Fruit fly (Drosophila melanogaster) whole organism, embryonic: ENCODE measurements around the gene Lztr1.
A peak's percentile ranks its signal among the peaks of the same experiment; 100 is the strongest.

ENCODE experiments used
- B-H1 ChIP-seq: fragments of 200-800 bp; sonication (Bioruptor generic); IDR thresholded peaks from 3 replicates; pipeline ENCODE4 v1.3.6; 2022; ENCODE audit warnings: missing biosample characterization, missing genetic modification characterization
- BEAF-32 ChIP-seq: fragments of 200-800 bp; sonication (Bioruptor generic); optimal IDR thresholded peaks from 3 replicates; lab custom pipeline; 2017; ENCODE audit warnings: missing biosample characterization, missing genetic modification characterization, mild to moderate bottlenecking, moderate library complexity, missing genetic modification reagents
- Bgb ChIP-seq: fragments of 200-800 bp; sonication (Bioruptor generic); IDR thresholded peaks from 2 replicates; pipeline ENCODE4 v1.3.6; 2022; ENCODE audit warnings: missing biosample characterization, missing genetic modification characterization; ENCODE audit not compliant: partially characterized antibody
- CG12659 ChIP-seq: fragments of 200-800 bp; sonication (Bioruptor generic); optimal IDR thresholded peaks from 3 replicates; lab custom pipeline; 2017; ENCODE audit warnings: mild to moderate bottlenecking, missing biosample characterization, missing genetic modification reagents, missing genetic modification characterization
- CG14667 ChIP-seq: fragments of 200-800 bp; sonication (Bioruptor generic); IDR thresholded peaks from 2 replicates; pipeline ENCODE4 v1.3.6; 2022; ENCODE audit warnings: missing biosample characterization, missing genetic modification characterization
- CG15479 ChIP-seq: fragments of 200-800 bp; sonication (Bioruptor generic); optimal IDR thresholded peaks from 3 replicates; lab custom pipeline; 2019; ENCODE audit warnings: missing biosample characterization, mild to moderate bottlenecking, missing genetic modification characterization, moderate library complexity
- CG15514 ChIP-seq: fragments of 200-800 bp; sonication (Bioruptor generic); optimal IDR thresholded peaks from 3 replicates; lab custom pipeline; 2017; ENCODE audit warnings: missing biosample characterization, missing genetic modification characterization, mild to moderate bottlenecking, moderate library complexity, missing genetic modification reagents
- CG1603 ChIP-seq: fragments of 200-800 bp; sonication (Bioruptor generic); optimal IDR thresholded peaks from 2 replicates; lab custom pipeline; 2019; ENCODE audit warnings: missing biosample characterization, mild to moderate bottlenecking, missing genetic modification characterization, moderate library complexity
- CG16815 ChIP-seq: fragments of 200-800 bp; sonication (Bioruptor generic); optimal IDR thresholded peaks from 3 replicates; lab custom pipeline; 2017; ENCODE audit warnings: missing biosample characterization, mild to moderate bottlenecking, missing genetic modification characterization
- CG17912 ChIP-seq: fragments of 200-800 bp; sonication (Bioruptor generic); optimal IDR thresholded peaks from 2 replicates; lab custom pipeline; 2018; ENCODE audit warnings: missing biosample characterization, mild to moderate bottlenecking, missing genetic modification characterization
- CG2116 ChIP-seq: fragments of 200-800 bp; sonication (Bioruptor generic); optimal IDR thresholded peaks from 3 replicates; lab custom pipeline; 2018; ENCODE audit warnings: missing biosample characterization, mild to moderate bottlenecking, missing genetic modification characterization
- CG34224 ChIP-seq: fragments of 200-800 bp; sonication (Bioruptor generic); IDR thresholded peaks from 3 replicates; pipeline ENCODE4 v1.3.6; 2022; ENCODE audit warnings: missing biosample characterization, missing genetic modification characterization; ENCODE audit not compliant: partially characterized antibody
- CG4617 ChIP-seq: fragments of 200-800 bp; sonication (Bioruptor generic); optimal IDR thresholded peaks from 3 replicates; lab custom pipeline; 2016; ENCODE audit warnings: missing biosample characterization, missing genetic modification characterization, borderline replicate concordance
- CG9609 ChIP-seq: fragments of 200-800 bp; sonication (Bioruptor generic); optimal IDR thresholded peaks from 3 replicates; lab custom pipeline; 2016; ENCODE audit warnings: missing biosample characterization, missing genetic modification characterization
- CG9727 ChIP-seq: fragments of 200-800 bp; sonication (Bioruptor generic); optimal IDR thresholded peaks from 3 replicates; lab custom pipeline; 2017; ENCODE audit warnings: missing biosample characterization, mild to moderate bottlenecking, missing genetic modification characterization
- CHES-1-like ChIP-seq: fragments of 200-800 bp; sonication (Bioruptor generic); optimal IDR thresholded peaks from 2 replicates; lab custom pipeline; 2016; ENCODE audit warnings: missing biosample characterization, missing genetic modification characterization
- Dref ChIP-seq: fragments of 200-800 bp; sonication (Bioruptor generic); IDR thresholded peaks from 2 replicates; pipeline ENCODE4 v1.3.6; 2022; ENCODE audit warnings: missing biosample characterization, missing genetic modification characterization
- HLH4C ChIP-seq: fragments of 200-800 bp; sonication (Bioruptor generic); IDR thresholded peaks from 3 replicates; pipeline ENCODE4 v1.3.6; 2022; ENCODE audit warnings: missing biosample characterization, missing genetic modification characterization; ENCODE audit not compliant: partially characterized antibody
- MBD-R2 ChIP-seq: fragments of 200-800 bp; sonication (Bioruptor generic); IDR thresholded peaks from 2 replicates; pipeline ENCODE4 v1.3.6; 2022; ENCODE audit warnings: missing biosample characterization, missing genetic modification characterization
- MESR4 ChIP-seq: fragments of 200-800 bp; sonication (Bioruptor generic); optimal IDR thresholded peaks from 2 replicates; lab custom pipeline; 2018; ENCODE audit warnings: missing biosample characterization, mild to moderate bottlenecking, missing genetic modification characterization, moderate library complexity
- Med ChIP-seq: fragments of 200-800 bp; sonication (Bioruptor generic); peaks from one replicate; lab custom pipeline; 2016; ENCODE audit warnings: missing biosample characterization, missing genetic modification characterization, mild to moderate bottlenecking, inconsistent platforms, moderate library complexity
- Mrtf ChIP-seq: fragments of 200-800 bp; sonication (Bioruptor generic); IDR thresholded peaks from 3 replicates; pipeline ENCODE4 v1.3.6; 2022; ENCODE audit warnings: missing biosample characterization, missing genetic modification characterization
- Myb ChIP-seq: fragments of 200-800 bp; sonication (Bioruptor generic); optimal IDR thresholded peaks from 2 replicates; lab custom pipeline; 2016; ENCODE audit warnings: missing biosample characterization, missing genetic modification characterization
- Nf-YB ChIP-seq: fragments of 200-800 bp; sonication (Bioruptor generic); optimal IDR thresholded peaks from 3 replicates; lab custom pipeline; 2019; ENCODE audit warnings: missing biosample characterization, mild to moderate bottlenecking, missing genetic modification characterization, moderate library complexity
- Oli ChIP-seq: fragments of 200-800 bp; sonication (Bioruptor generic); optimal IDR thresholded peaks from 2 replicates; lab custom pipeline; 2018; ENCODE audit warnings: missing biosample characterization, mild to moderate bottlenecking, missing genetic modification characterization, moderate library complexity
- Opbp ChIP-seq: fragments of 200-800 bp; sonication (Bioruptor generic); IDR thresholded peaks from 3 replicates; pipeline ENCODE4 v1.3.6; 2022; ENCODE audit warnings: missing biosample characterization, missing genetic modification characterization; ENCODE audit not compliant: partially characterized antibody
- amos ChIP-seq: fragments of 200-800 bp; sonication (Bioruptor generic); IDR thresholded peaks from 2 replicates; pipeline ENCODE4 v1.3.6; 2022; ENCODE audit warnings: missing biosample characterization, missing genetic modification characterization; ENCODE audit not compliant: partially characterized antibody
- ato ChIP-seq: fragments of 200-800 bp; sonication (Bioruptor generic); IDR thresholded peaks from 2 replicates; pipeline ENCODE4 v1.3.6; 2022; ENCODE audit warnings: missing biosample characterization, missing genetic modification characterization; ENCODE audit not compliant: partially characterized antibody
- az2 ChIP-seq: fragments of 200-800 bp; sonication (Bioruptor generic); optimal IDR thresholded peaks from 3 replicates; lab custom pipeline; 2016; ENCODE audit warnings: missing biosample characterization, missing genetic modification characterization
- cg ChIP-seq: fragments of 200-800 bp; sonication (Bioruptor generic); optimal IDR thresholded peaks from 3 replicates; lab custom pipeline; 2019; ENCODE audit warnings: missing biosample characterization, mild to moderate bottlenecking, missing genetic modification characterization, moderate library complexity
- chm ChIP-seq: fragments of 200-800 bp; sonication (Bioruptor generic); IDR thresholded peaks from 2 replicates; pipeline ENCODE4 v1.3.6; 2022; ENCODE audit warnings: missing biosample characterization, missing genetic modification characterization
- crol ChIP-seq: fragments of 200-800 bp; sonication (Bioruptor generic); IDR thresholded peaks from 2 replicates; pipeline ENCODE4 v1.3.6; 2022; ENCODE audit warnings: missing biosample characterization, missing genetic modification characterization
- dimm ChIP-seq: fragments of 200-800 bp; sonication (Bioruptor generic); IDR thresholded peaks from 2 replicates; pipeline ENCODE4 v1.3.6; 2022; ENCODE audit warnings: missing biosample characterization, missing genetic modification characterization
- dm ChIP-seq: fragments of 200-800 bp; sonication (Bioruptor generic); optimal IDR thresholded peaks from 3 replicates; lab custom pipeline; 2016; ENCODE audit warnings: missing biosample characterization, missing genetic modification characterization
- fd64A ChIP-seq: fragments of 200-800 bp; sonication (Bioruptor generic); optimal IDR thresholded peaks from 3 replicates; lab custom pipeline; 2018; ENCODE audit warnings: missing biosample characterization, mild to moderate bottlenecking, missing genetic modification characterization
- fru ChIP-seq: fragments of >200 bp; optimal IDR thresholded peaks from 2 replicates; lab custom pipeline; 2017
- gcm2 ChIP-seq: fragments of 200-800 bp; sonication (Bioruptor generic); optimal IDR thresholded peaks from 2 replicates; lab custom pipeline; 2016; ENCODE audit warnings: missing biosample characterization, missing genetic modification characterization
- jing ChIP-seq: fragments of 200-800 bp; sonication (Bioruptor generic); optimal IDR thresholded peaks from 2 replicates; lab custom pipeline; 2018; ENCODE audit warnings: missing biosample characterization, mild to moderate bottlenecking, missing genetic modification characterization
- lov ChIP-seq, 2 experiments: fragments of 200-800 bp in 1 of 2; fragments of >200 bp in 1 of 2; sonication (Bioruptor generic) in 1 of 2; IDR thresholded peaks in 1 of 2; optimal IDR thresholded peaks in 1 of 2; 2 replicates in 1 of 2; 3 replicates in 1 of 2; pipeline versions ENCODE4 v1.3.6 to Lab custom; 2017 to 2022; ENCODE audit warnings: missing biosample characterization in 1 of 2, missing genetic modification characterization in 1 of 2
- peb ChIP-seq: fragments of 200-800 bp; sonication (Bioruptor generic); IDR thresholded peaks from 2 replicates; pipeline ENCODE4 v1.3.6; 2022; ENCODE audit warnings: missing biosample characterization, missing genetic modification characterization
- pzg ChIP-seq: fragments of 200-800 bp; sonication (Bioruptor generic); optimal IDR thresholded peaks from 3 replicates; lab custom pipeline; 2018; ENCODE audit warnings: missing biosample characterization, mild to moderate bottlenecking, missing genetic modification characterization, moderate library complexity
- sens ChIP-seq: fragments of 200-800 bp; sonication (Bioruptor generic); peaks from one replicate; lab custom pipeline; 2016; ENCODE audit warnings: missing biosample characterization, missing genetic modification characterization
- seq ChIP-seq: fragments of 200-800 bp; sonication (Bioruptor generic); IDR thresholded peaks from 2 replicates; pipeline ENCODE4 v1.3.6; 2022; ENCODE audit warnings: missing biosample characterization, missing genetic modification characterization
- sima ChIP-seq: fragments of 200-800 bp; sonication (Bioruptor generic); optimal IDR thresholded peaks from 2 replicates; lab custom pipeline; 2016; ENCODE audit warnings: missing biosample characterization, missing genetic modification characterization
- sr ChIP-seq: fragments of 200-800 bp; sonication (Bioruptor generic); IDR thresholded peaks from 3 replicates; pipeline ENCODE4 v1.3.6; 2022; ENCODE audit warnings: missing biosample characterization, missing genetic modification characterization
- sug ChIP-seq: fragments of 200-800 bp; optimal IDR thresholded peaks from 2 replicates; lab custom pipeline; 2019; ENCODE audit warnings: missing biosample characterization, mild to moderate bottlenecking, missing genetic modification characterization, moderate library complexity
- tx ChIP-seq: fragments of 200-800 bp; sonication (Bioruptor generic); optimal IDR thresholded peaks from 2 replicates; lab custom pipeline; 2016; ENCODE audit warnings: missing biosample characterization, missing genetic modification characterization
- zen2 ChIP-seq: fragments of 200-800 bp; sonication (Bioruptor generic); IDR thresholded peaks from 3 replicates; pipeline ENCODE4 v1.3.6; 2022; ENCODE audit warnings: missing biosample characterization, missing genetic modification characterization; ENCODE audit not compliant: partially characterized antibody

Gene Lztr1

DNA sequence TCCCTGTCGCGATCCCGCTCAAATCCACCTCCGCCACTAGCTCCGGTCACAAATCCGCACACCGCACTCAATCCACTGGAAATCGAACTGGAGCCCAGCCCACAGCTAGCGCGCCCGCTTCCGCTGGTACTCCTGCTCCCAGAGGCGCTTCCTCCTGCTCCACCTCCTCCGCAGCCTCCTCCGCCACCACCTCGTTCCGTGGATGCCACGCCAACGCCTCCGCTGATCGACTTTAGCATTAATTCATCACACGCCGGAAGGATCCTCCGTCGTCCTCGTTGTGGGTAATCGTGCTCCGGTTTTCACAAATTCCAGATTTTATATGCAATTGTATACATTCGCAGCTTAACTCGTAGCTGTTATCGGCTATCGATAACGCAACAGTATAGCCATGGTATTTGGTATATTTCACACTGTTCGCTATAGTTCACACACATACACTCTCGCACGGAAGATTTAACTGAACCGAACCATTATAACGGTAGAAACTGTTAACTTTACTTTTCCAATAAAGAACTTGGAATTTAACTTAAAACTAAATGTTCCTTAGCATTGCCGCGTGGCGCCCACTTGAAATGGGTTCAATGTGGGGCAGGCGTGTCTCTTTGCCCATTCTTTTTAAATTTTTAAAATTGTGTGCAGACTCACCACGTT, at the start of gene Lztr1:
TSS of gene Lztr1 (minus strand) at position 374 of the 654 bp plus-strand sequence.
- TF ChIP-seq crol (peak; percentile 55; the same call in 1 of the 2 replicates), CG9727 (GFP tag; lab: Kevin White, UChicago) (no peak), az2 (GFP tag; lab: Kevin White, UChicago) (no peak), CG1603 (tag; lab: Kevin White, UChicago) (peak; percentile 12), sima (GFP tag; lab: Kevin White, UChicago) (no peak), HLH4C (GFP tag; lab: Robert Waterston, UW) (peak; percentile 41; the same call in 1 of the 3 replicates), Dref (peak; percentile 63), CG16815 (no peak), CG15514 (GFP tag; lab: Kevin White, UChicago) (peak; percentile 95), Bgb (GFP tag; lab: Robert Waterston, UW) (0 out of 2 replicates have a peak, but pooled peaks have one; percentile 15), gcm2 (GFP tag; lab: Kevin White, UChicago) (no peak), CG2116 (peak; percentile 14), Myb (peak; percentile 86), zen2 (GFP tag; lab: Robert Waterston, UW) (no peak), CG17912 (no peak), CG14667 (GFP tag; lab: Robert Waterston, UW) (no peak), sug (no peak), sens (GFP tag; lab: Kevin White, UChicago) (peak; percentile 3), ato (0 out of 2 replicates have a peak, but pooled peaks have one; percentile 38), dimm (GFP tag; lab: Robert Waterston, UW) (no peak), Med (GFP tag; lab: Kevin White, UChicago) (peak; percentile 69), cg (GFP tag; lab: Kevin White, UChicago) (peak; percentile 52), Oli (tag; lab: Kevin White, UChicago) (no peak), B-H1 (GFP tag; lab: Robert Waterston, UW) (no peak), MBD-R2 (GFP tag; lab: Robert Waterston, UW) (peak; percentile 45), CG34224 (no peak), CHES-1-like (peak; percentile 1), sr (GFP tag; lab: Robert Waterston, UW) (no peak), seq (no peak), MESR4 (GFP tag; lab: Kevin White, UChicago) (peak; percentile 77), jing (GFP tag; lab: Kevin White, UChicago) (no peak), peb (GFP tag; lab: Robert Waterston, UW) (no peak), CG12659 (GFP tag; lab: Kevin White, UChicago) (peak; percentile 1), chm (GFP tag; lab: Robert Waterston, UW) (no peak), fd64A (GFP tag; lab: Kevin White, UChicago) (no peak), CG9609 (GFP tag; lab: Kevin White, UChicago) (no peak), fru (no peak), CG4617 (GFP tag; lab: Kevin White, UChicago) (peak; percentile 54), CG15479 (GFP tag; lab: Kevin White, UChicago) (no peak), dm (GFP tag; lab: Kevin White, UChicago) (no peak), tx (no peak), Opbp (GFP tag; lab: Robert Waterston, UW) (0 out of 3 replicates have a peak, but pooled peaks have one; percentile 32), lov (optimal IDR thresholded peaks at IDR 0.05; lab: Kevin White, UChicago) (no peak), lov (GFP tag; IDR thresholded peaks at IDR 0.05; lab: Robert Waterston, UW) (no peak), Nf-YB (GFP tag; lab: Kevin White, UChicago) (no peak), amos (peak; percentile 34; the same call in 1 of the 2 replicates), pzg (GFP tag; lab: Kevin White, UChicago) (peak; percentile 12), Mrtf (no peak), BEAF-32 (GFP tag; lab: Kevin White, UChicago) (peak; percentile 41)
